Worm (Caenorhabditis elegans): ENCODE data around the gene fig-1.

ce11 chrV:10924731-10925130 lies 56.3 kb downstream of the fig-1 start, which contains the start of gene F58B4.6:
- TF ChIP-seq egrh-3 (GFP tag; IDR thresholded peaks at IDR 0.05) (no peak), ceh-58 (GFP tag; IDR thresholded peaks at IDR 0.05) (no peak), let-526 (GFP tag; IDR thresholded peaks at IDR 0.05) (no peak), unc-130 (GFP tag; optimal IDR thresholded peaks at IDR 0.05) (no peak), ztf-6 (GFP tag; IDR thresholded peaks at IDR 0.05) (no peak), Y53F4B.3 (GFP tag; IDR thresholded peaks at IDR 0.05) (no peak), zim-3 (tag; optimal IDR thresholded peaks at IDR 0.05) (no peak), B0336.3 (GFP tag; IDR thresholded peaks at IDR 0.05) (no peak), K11D2.4 (GFP tag; IDR thresholded peaks at IDR 0.05) (no peak), ama-1 (optimal IDR thresholded peaks at IDR 0.05) (no peak), ama-1 (GFP tag; optimal IDR thresholded peaks at IDR 0.05) (no peak), C06A6.2 (GFP tag; conservative IDR thresholded peaks at IDR 0.05) (no peak), snpc-3.4 (tag; optimal IDR thresholded peaks at IDR 0.05) (no peak)
